Worm (Caenorhabditis elegans) whole organism, L4 larva: ENCODE measurements around the gene T05C3.6.

ENCODE experiments used
- ZK546.5 ChIP-seq, 2 experiments: sonication (generic microtip); optimal IDR thresholded peaks; 2 replicates each; lab custom pipeline; 2017; ENCODE audit warnings: missing biosample characterization in 2 of 2, missing genetic modification characterization in 2 of 2
- ceh-28 ChIP-seq: fragments of 150-350 bp; optimal IDR thresholded peaks from 2 replicates; lab custom pipeline; 2014; ENCODE audit warnings: missing biosample characterization, missing genetic modification reagents, missing genetic modification characterization
- ceh-82 ChIP-seq: sonication (generic microtip); optimal IDR thresholded peaks from 2 replicates; lab custom pipeline; 2017; ENCODE audit warnings: missing biosample characterization, missing genetic modification characterization
- nhr-10 ChIP-seq: fragments of 150-350 bp; optimal IDR thresholded peaks from 2 replicates; lab custom pipeline; 2014; ENCODE audit warnings: missing biosample characterization, missing genetic modification characterization
- nhr-111 ChIP-seq: fragments of 200-800 bp; sonication (Bioruptor generic); optimal IDR thresholded peaks from 2 replicates; lab custom pipeline; 2018; ENCODE audit warnings: mild to moderate bottlenecking, missing genetic modification characterization, missing compliant biosample characterization
- nhr-76 ChIP-seq: fragments of 150-350 bp; optimal IDR thresholded peaks from 2 replicates; lab custom pipeline; 2014; ENCODE audit warnings: missing biosample characterization, missing genetic modification characterization
- pha-4 ChIP-seq, 2 experiments: fragments of 150-350 bp in 1 of 2; fragments of 200-800 bp in 1 of 2; sonication (Bioruptor generic) in 1 of 2; IDR thresholded peaks in 1 of 2; optimal IDR thresholded peaks in 1 of 2; 2 replicates each; pipeline versions ENCODE4 v1.3.6 to Lab custom; 2014 to 2022; ENCODE audit warnings: missing genetic modification characterization in 2 of 2, missing genetic modification reagents in 2 of 2, missing biosample characterization in 1 of 2, missing compliant biosample characterization in 1 of 2
- snpc-4 ChIP-seq: fragments of 150-350 bp; optimal IDR thresholded peaks from 2 replicates; lab custom pipeline; 2014; ENCODE audit warnings: missing biosample characterization, missing genetic modification characterization
- unc-130 ChIP-seq: sonication (generic microtip); optimal IDR thresholded peaks from 2 replicates; lab custom pipeline; 2016; ENCODE audit warnings: missing genetic modification reagents, missing genetic modification characterization, missing compliant biosample characterization
- ztf-11 ChIP-seq: fragments of 150-350 bp; optimal IDR thresholded peaks from 2 replicates; lab custom pipeline; 2014; ENCODE audit warnings: missing biosample characterization, missing genetic modification characterization

DNA sequence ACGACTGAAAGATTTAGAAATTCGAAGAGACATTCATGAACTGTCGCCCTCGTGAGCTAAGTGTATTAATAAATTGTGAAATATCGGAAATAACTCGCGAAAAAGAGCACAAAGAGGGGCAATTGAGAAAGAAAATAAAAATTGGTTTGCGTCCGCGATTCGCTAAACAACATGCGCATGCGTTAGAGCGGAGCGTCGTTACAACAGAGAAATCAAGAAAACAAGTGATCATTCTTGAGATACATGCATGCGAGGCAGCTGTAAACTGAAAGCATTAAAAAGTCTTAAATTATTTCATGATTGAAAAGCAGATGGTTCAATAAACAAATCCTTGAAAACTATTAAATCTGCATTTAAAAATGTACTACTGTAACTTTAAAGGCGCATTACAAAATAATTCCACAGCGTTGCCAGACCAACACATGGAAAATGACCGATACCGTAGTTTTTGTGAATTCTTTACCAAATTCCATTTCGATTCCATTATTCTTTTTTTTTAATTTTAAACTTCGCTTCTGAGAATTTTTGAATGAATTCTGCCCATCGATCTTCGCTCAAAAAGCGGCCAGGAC lies 46.1 kb downstream of the T05C3.6 start, which contains the start of the genes cox-16 and syp-2:
- TF ChIP-seq snpc-4 (tag; lab: Kevin White, UChicago) (no peak), nhr-76 (no peak), nhr-10 (tag; lab: Kevin White, UChicago) (no peak), ceh-82 (tag; lab: Kevin White, UChicago) (no peak), ZK546.5 (tag; optimal IDR thresholded peaks at IDR 0.05; lab: Kevin White, UChicago) (no peak), unc-130 (GFP tag; lab: Kevin White, UChicago) (peak; percentile 26), ztf-11 (no peak), ceh-28 (tag; lab: Kevin White, UChicago) (no peak), pha-4 (GFP tag; IDR thresholded peaks at IDR 0.05; lab: Robert Waterston, UW) (no peak), pha-4 (tag; optimal IDR thresholded peaks at IDR 0.05; lab: Kevin White, UChicago) (no peak), nhr-111 (no peak)
